Worm (Caenorhabditis elegans) whole organism, L4 larva: Measurements from ENCODE around the gene srh-212.

Experiments used
- ceh-82 ChIP-seq: sonication (generic microtip); optimal IDR thresholded peaks from 2 replicates; lab custom pipeline; 2017; ENCODE audit warnings: missing biosample characterization, missing genetic modification characterization
- dmd-6 ChIP-seq: fragments of 200-800 bp; sonication (Bioruptor generic); IDR thresholded peaks from 2 replicates; pipeline ENCODE4 v1.3.6; 2022; ENCODE audit warnings: missing genetic modification reagents, missing genetic modification characterization, missing compliant biosample characterization
- snpc-4 ChIP-seq: fragments of 150-350 bp; optimal IDR thresholded peaks from 2 replicates; lab custom pipeline; 2014; ENCODE audit warnings: missing biosample characterization, missing genetic modification characterization

DNA sequence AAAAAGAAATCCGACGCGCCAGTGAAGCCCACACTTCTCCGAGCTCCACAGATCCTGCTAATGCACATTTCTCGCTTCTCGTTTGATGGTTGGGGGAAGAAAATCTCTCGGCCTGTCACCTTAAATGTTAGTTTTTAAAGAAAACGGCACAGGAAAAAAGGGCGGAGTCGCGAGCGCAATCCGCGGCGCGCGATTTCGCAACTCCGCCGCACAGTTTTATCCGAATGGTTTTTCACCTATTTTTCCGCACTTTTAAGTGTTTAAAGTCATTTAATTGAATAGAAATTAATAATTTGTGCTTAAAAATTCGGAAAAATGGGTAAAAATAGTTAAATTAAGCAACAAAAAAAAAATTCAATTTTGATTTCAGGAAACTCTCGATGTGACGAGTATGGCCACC lies 9.3 kb downstream of the srh-212 start:
- no peak for TF ChIP-seq ceh-82 (tag; lab: Kevin White, UChicago)
- TF ChIP-seq dmd-6, result no peak
- no peak for TF ChIP-seq snpc-4 (tag; lab: Kevin White, UChicago)
